Worm (Caenorhabditis elegans) whole organism, mixed stage, embryonic: ENCODE measurements around the gene F38B2.3.

Source experiments
- M03D4.4 ChIP-seq: sonication (generic microtip); optimal IDR thresholded peaks from 2 replicates; lab custom pipeline; 2017; ENCODE audit warnings: mild to moderate bottlenecking, missing genetic modification characterization, missing compliant biosample characterization
- bed-3 ChIP-seq: fragments of 200-800 bp; sonication (Bioruptor generic); optimal IDR thresholded peaks from 3 replicates; lab custom pipeline; 2018; ENCODE audit warnings: mild to moderate bottlenecking, missing genetic modification characterization, moderate library complexity, missing compliant biosample characterization
- blmp-1 ChIP-seq: fragments of 150-350 bp; optimal IDR thresholded peaks from 2 replicates; lab custom pipeline; 2014; ENCODE audit warnings: missing biosample characterization, missing genetic modification characterization
- ceh-39 ChIP-seq: fragments of 150-350 bp; optimal IDR thresholded peaks from 2 replicates; lab custom pipeline; 2014; ENCODE audit warnings: missing biosample characterization, missing genetic modification characterization
- ceh-43 ChIP-seq: fragments of 200-800 bp; sonication (Bioruptor generic); optimal IDR thresholded peaks from 2 replicates; lab custom pipeline; 2018; ENCODE audit warnings: mild to moderate bottlenecking, missing genetic modification characterization, moderate library complexity, missing compliant biosample characterization
- ceh-83 ChIP-seq: fragments of 200-800 bp; sonication (Bioruptor generic); optimal IDR thresholded peaks from 2 replicates; lab custom pipeline; 2018; ENCODE audit warnings: mild to moderate bottlenecking, missing genetic modification characterization, missing compliant biosample characterization
- ces-1 ChIP-seq: fragments of 150-350 bp; optimal IDR thresholded peaks from 2 replicates; lab custom pipeline; 2014; ENCODE audit warnings: missing biosample characterization, missing genetic modification reagents, missing genetic modification characterization
- cnd-1 ChIP-seq: fragments of 200-800 bp; sonication (Bioruptor generic); optimal IDR thresholded peaks from 2 replicates; lab custom pipeline; 2018; ENCODE audit warnings: mild to moderate bottlenecking, missing genetic modification characterization, missing compliant biosample characterization
- drap-1 ChIP-seq: fragments of 200-800 bp; sonication (Bioruptor generic); optimal IDR thresholded peaks from 3 replicates; lab custom pipeline; 2018; ENCODE audit warnings: mild to moderate bottlenecking, missing genetic modification characterization, missing compliant biosample characterization
- elt-1 ChIP-seq: sonication (generic microtip); optimal IDR thresholded peaks from 2 replicates; lab custom pipeline; 2017; ENCODE audit warnings: missing genetic modification characterization, mild to moderate bottlenecking, missing compliant biosample characterization, antibody characterized with exemption, moderate library complexity, borderline replicate concordance; ENCODE audit not compliant: insufficient read depth
- elt-3 ChIP-seq: fragments of 150-350 bp; optimal IDR thresholded peaks from 2 replicates; lab custom pipeline; 2014; ENCODE audit warnings: missing biosample characterization, missing genetic modification characterization
- flh-1 ChIP-seq: fragments of 200-800 bp; sonication (Bioruptor generic); optimal IDR thresholded peaks from 2 replicates; lab custom pipeline; 2018; ENCODE audit warnings: mild to moderate bottlenecking, missing genetic modification characterization, moderate library complexity, missing compliant biosample characterization
- ham-2 ChIP-seq: fragments of 200-800 bp; sonication (Bioruptor generic); optimal IDR thresholded peaks from 2 replicates; lab custom pipeline; 2018; ENCODE audit warnings: mild to moderate bottlenecking, missing genetic modification characterization, missing compliant biosample characterization
- hlh-1 ChIP-seq: fragments of 150-350 bp; optimal IDR thresholded peaks from 2 replicates; lab custom pipeline; 2014; ENCODE audit warnings: missing biosample characterization, missing genetic modification reagents, missing genetic modification characterization
- lin-13 ChIP-seq: fragments of 150-350 bp; optimal IDR thresholded peaks from 2 replicates; lab custom pipeline; 2014; ENCODE audit warnings: missing biosample characterization, missing genetic modification characterization
- lin-32 ChIP-seq: fragments of 200-800 bp; sonication (Bioruptor generic); optimal IDR thresholded peaks from 2 replicates; lab custom pipeline; 2018; ENCODE audit warnings: mild to moderate bottlenecking, missing genetic modification characterization, missing compliant biosample characterization
- lsy-2 ChIP-seq: fragments of 150-350 bp; optimal IDR thresholded peaks from 2 replicates; lab custom pipeline; 2014; ENCODE audit warnings: missing biosample characterization, missing genetic modification characterization
- mab-5 ChIP-seq: fragments of 150-350 bp; optimal IDR thresholded peaks from 2 replicates; lab custom pipeline; 2014; ENCODE audit warnings: missing biosample characterization, missing genetic modification characterization
- mep-1 ChIP-seq: fragments of 150-350 bp; optimal IDR thresholded peaks from 2 replicates; lab custom pipeline; 2017; ENCODE audit warnings: missing biosample characterization, missing genetic modification reagents, missing genetic modification characterization, inconsistent platforms
- mls-2 ChIP-seq: sonication (generic microtip); optimal IDR thresholded peaks from 2 replicates; lab custom pipeline; 2016; ENCODE audit warnings: mild to moderate bottlenecking, missing genetic modification characterization, moderate library complexity, missing compliant biosample characterization
- nhr-2 ChIP-seq: fragments of 150-350 bp; optimal IDR thresholded peaks from 2 replicates; lab custom pipeline; 2014; ENCODE audit warnings: missing biosample characterization, missing genetic modification characterization
- nhr-237 ChIP-seq: fragments of 150-350 bp; optimal IDR thresholded peaks from 2 replicates; lab custom pipeline; 2014; ENCODE audit warnings: missing biosample characterization, missing genetic modification characterization
- nhr-28 ChIP-seq: fragments of 150-350 bp; optimal IDR thresholded peaks from 2 replicates; lab custom pipeline; 2014; ENCODE audit warnings: missing biosample characterization, missing genetic modification characterization
- nhr-76 ChIP-seq: sonication (generic microtip); optimal IDR thresholded peaks from 2 replicates; lab custom pipeline; 2017; ENCODE audit warnings: missing biosample characterization, missing genetic modification characterization
- pha-4 ChIP-seq: fragments of 150-350 bp; optimal IDR thresholded peaks from 2 replicates; lab custom pipeline; 2018; ENCODE audit warnings: missing biosample characterization, missing genetic modification reagents, missing genetic modification characterization
- sem-2 ChIP-seq: fragments of 200-800 bp; sonication (Bioruptor generic); optimal IDR thresholded peaks from 2 replicates; lab custom pipeline; 2018; ENCODE audit warnings: mild to moderate bottlenecking, missing genetic modification characterization, missing compliant biosample characterization
- snpc-4 ChIP-seq: fragments of 150-350 bp; optimal IDR thresholded peaks from 2 replicates; lab custom pipeline; 2014; ENCODE audit warnings: missing biosample characterization, missing genetic modification characterization
- sptf-1 ChIP-seq: sonication (generic microtip); optimal IDR thresholded peaks from 2 replicates; lab custom pipeline; 2017; ENCODE audit warnings: mild to moderate bottlenecking, missing genetic modification characterization, moderate library complexity, missing compliant biosample characterization
- tbx-8 ChIP-seq: fragments of 200-800 bp; sonication (Bioruptor generic); optimal IDR thresholded peaks from 2 replicates; lab custom pipeline; 2018; ENCODE audit warnings: mild to moderate bottlenecking, missing genetic modification characterization, moderate library complexity, missing compliant biosample characterization
- unc-120 ChIP-seq: sonication (generic microtip); optimal IDR thresholded peaks from 2 replicates; lab custom pipeline; 2017; ENCODE audit warnings: missing genetic modification characterization, missing compliant biosample characterization; ENCODE audit not compliant: poor library complexity, severe bottlenecking
- unc-39 ChIP-seq: fragments of 150-350 bp; optimal IDR thresholded peaks from 2 replicates; lab custom pipeline; 2014; ENCODE audit warnings: missing biosample characterization, missing genetic modification characterization
- unc-62 ChIP-seq: fragments of 150-350 bp; optimal IDR thresholded peaks from 2 replicates; lab custom pipeline; 2014; ENCODE audit warnings: missing biosample characterization, missing genetic modification reagents, missing genetic modification characterization
- zip-8 ChIP-seq: fragments of 150-350 bp; optimal IDR thresholded peaks from 2 replicates; lab custom pipeline; 2014; ENCODE audit warnings: missing biosample characterization, missing genetic modification characterization
- ztf-11 ChIP-seq: fragments of 150-350 bp; optimal IDR thresholded peaks from 2 replicates; lab custom pipeline; 2014; ENCODE audit warnings: missing biosample characterization, missing genetic modification characterization

Gene F38B2.3

ce11 chrX:11250983-11251382 is 35.2 kb downstream of the F38B2.3 start:
- TF ChIP-seq tbx-8 (GFP tag; lab: Kevin White, UChicago): no peak
- no peak for TF ChIP-seq ztf-11
- TF ChIP-seq bed-3 (GFP tag; lab: Kevin White, UChicago): no peak
- no peak for TF ChIP-seq ceh-83 (GFP tag; lab: Kevin White, UChicago)
- TF ChIP-seq ham-2 (GFP tag; lab: Kevin White, UChicago): no peak
- TF ChIP-seq nhr-237 (tag; lab: Kevin White, UChicago): no peak
- no peak for TF ChIP-seq unc-62 (GFP tag; lab: Kevin White, UChicago)
- TF ChIP-seq mab-5 (tag; lab: Kevin White, UChicago): no peak
- TF ChIP-seq M03D4.4: no peak
- no peak for TF ChIP-seq mep-1 (tag; lab: Kevin White, UChicago)
- no peak for TF ChIP-seq nhr-28 (tag; lab: Kevin White, UChicago)
- TF ChIP-seq drap-1 (GFP tag; lab: Kevin White, UChicago): no peak
- TF ChIP-seq snpc-4 (tag; lab: Kevin White, UChicago): no peak
- TF ChIP-seq elt-3 (tag; lab: Kevin White, UChicago): no peak
- no peak for TF ChIP-seq hlh-1
- no peak for TF ChIP-seq lsy-2 (tag; lab: Kevin White, UChicago)
- no peak for TF ChIP-seq pha-4
- no peak for TF ChIP-seq lin-13 (tag; lab: Kevin White, UChicago)

- no peak for TF ChIP-seq mep-1 (tag; lab: Kevin White, UChicago)
- TF ChIP-seq elt-3 (tag; lab: Kevin White, UChicago): no peak
- no peak for TF ChIP-seq lin-32 (GFP tag; lab: Kevin White, UChicago)
- no peak for TF ChIP-seq mab-5 (tag; lab: Kevin White, UChicago)
- TF ChIP-seq nhr-2 (tag; lab: Kevin White, UChicago): no peak
- no peak for TF ChIP-seq snpc-4 (tag; lab: Kevin White, UChicago)
- TF ChIP-seq ceh-43 (GFP tag; lab: Kevin White, UChicago): no peak
- TF ChIP-seq ceh-83 (GFP tag; lab: Kevin White, UChicago): no peak
- no peak for TF ChIP-seq M03D4.4
- TF ChIP-seq ces-1 (GFP tag; lab: Kevin White, UChicago): no peak
- TF ChIP-seq nhr-237 (tag; lab: Kevin White, UChicago): no peak
- no peak for TF ChIP-seq ztf-11
- TF ChIP-seq lin-13 (tag; lab: Kevin White, UChicago): no peak
- no peak for TF ChIP-seq unc-39 (tag; lab: Kevin White, UChicago)
- TF ChIP-seq cnd-1 (tag; lab: Kevin White, UChicago): no peak
- TF ChIP-seq tbx-8 (GFP tag; lab: Kevin White, UChicago): no peak
- no peak for TF ChIP-seq nhr-76 (tag; lab: Kevin White, UChicago)
These were observed 36.8 kb downstream of the F38B2.3 start for ce11 chrX:11249392-11249791.

ce11 chrX:11248083-11248482 is 38.1 kb downstream of the F38B2.3 start:
- TF ChIP-seq zip-8 (tag; lab: Kevin White, UChicago): no peak
- TF ChIP-seq M03D4.4: peak; percentile 59
- peak; percentile 53 for TF ChIP-seq sptf-1 (tag; lab: Kevin White, UChicago)
- no peak for TF ChIP-seq nhr-28 (tag; lab: Kevin White, UChicago)
- TF ChIP-seq drap-1 (GFP tag; lab: Kevin White, UChicago): peak; percentile 71
- no peak for TF ChIP-seq tbx-8 (GFP tag; lab: Kevin White, UChicago)
- peak; percentile 24 for TF ChIP-seq unc-62 (GFP tag; lab: Kevin White, UChicago)
- TF ChIP-seq nhr-2 (tag; lab: Kevin White, UChicago): no peak
- TF ChIP-seq ham-2 (GFP tag; lab: Kevin White, UChicago): peak; percentile 73
- peak; percentile 82 for TF ChIP-seq pha-4
- TF ChIP-seq mls-2 (tag; lab: Kevin White, UChicago): peak; percentile 40
- TF ChIP-seq hlh-1: peak; percentile 32

ce11 chrX:11245056-11245455 is 41.1 kb downstream of the F38B2.3 start:
- TF ChIP-seq ces-1 (GFP tag; lab: Kevin White, UChicago) (peak; percentile 76), nhr-28 (tag; lab: Kevin White, UChicago) (no peak), flh-1 (no peak), snpc-4 (tag; lab: Kevin White, UChicago) (no peak), bed-3 (GFP tag; lab: Kevin White, UChicago) (no peak)

- TF ChIP-seq sem-2 (GFP tag; lab: Kevin White, UChicago) (no peak), lsy-2 (tag; lab: Kevin White, UChicago) (no peak), unc-120 (tag; lab: Kevin White, UChicago) (no peak), pha-4 (no peak), ceh-39 (tag; lab: Kevin White, UChicago) (no peak), elt-1 (tag; lab: Kevin White, UChicago) (no peak), nhr-2 (tag; lab: Kevin White, UChicago) (no peak), unc-62 (GFP tag; lab: Kevin White, UChicago) (no peak), blmp-1 (tag; lab: Kevin White, UChicago) (no peak), mab-5 (tag; lab: Kevin White, UChicago) (no peak), sptf-1 (tag; lab: Kevin White, UChicago) (no peak), mep-1 (tag; lab: Kevin White, UChicago) (no peak), nhr-76 (tag; lab: Kevin White, UChicago) (no peak)
These were observed 42.5 kb downstream of the F38B2.3 start for ce11 chrX:11243604-11244003.
